Worm (Caenorhabditis elegans) whole organism, L1 larva: ENCODE measurements around the gene rbf-1.

Experiments used
- C16A3.4 ChIP-seq: fragments of 150-350 bp; optimal IDR thresholded peaks from 2 replicates; lab custom pipeline; 2014; ENCODE audit warnings: missing biosample characterization, missing genetic modification characterization
- C34B4.2 ChIP-seq: sonication (generic microtip); optimal IDR thresholded peaks from 2 replicates; lab custom pipeline; 2017; ENCODE audit warnings: mild to moderate bottlenecking, missing genetic modification characterization, missing compliant biosample characterization
- F16B12.6 ChIP-seq: fragments of 150-350 bp; optimal IDR thresholded peaks from 2 replicates; lab custom pipeline; 2014; ENCODE audit warnings: missing biosample characterization, missing genetic modification characterization
- Y116A8C.19 ChIP-seq: sonication (generic microtip); optimal IDR thresholded peaks from 2 replicates; lab custom pipeline; 2016; ENCODE audit warnings: missing compliant biosample characterization, missing genetic modification characterization, borderline replicate concordance
- aha-1 ChIP-seq: fragments of 150-350 bp; optimal IDR thresholded peaks from 2 replicates; lab custom pipeline; 2014; ENCODE audit warnings: missing biosample characterization, missing genetic modification characterization
- alr-1 ChIP-seq: fragments of 200-800 bp; sonication (Bioruptor generic); optimal IDR thresholded peaks from 2 replicates; lab custom pipeline; 2018; ENCODE audit warnings: borderline replicate concordance, mild to moderate bottlenecking, missing genetic modification characterization, missing compliant biosample characterization
- aly-2 ChIP-seq: fragments of 150-350 bp; optimal IDR thresholded peaks from 2 replicates; lab custom pipeline; 2014; ENCODE audit warnings: missing biosample characterization, missing genetic modification characterization
- ama-1 ChIP-seq: fragments of 150-350 bp; optimal IDR thresholded peaks from 2 replicates; lab custom pipeline; 2014
- blmp-1 ChIP-seq: fragments of 150-350 bp; optimal IDR thresholded peaks from 2 replicates; lab custom pipeline; 2014; ENCODE audit warnings: missing biosample characterization, missing genetic modification characterization
- ceh-63 ChIP-seq: fragments of 200-800 bp; sonication (Bioruptor generic); optimal IDR thresholded peaks from 2 replicates; lab custom pipeline; 2018; ENCODE audit warnings: mild to moderate bottlenecking, missing genetic modification characterization, missing compliant biosample characterization
- ceh-88 ChIP-seq: fragments of 200-800 bp; sonication (Bioruptor generic); IDR thresholded peaks from 2 replicates; pipeline ENCODE4 v1.3.6; 2022; ENCODE audit warnings: missing genetic modification characterization, missing compliant biosample characterization
- efl-1 ChIP-seq, 4 experiments: fragments of 150-350 bp; optimal IDR thresholded peaks in 3 of 4; peaks in 1 of 4; 1 replicate in 1 of 4; 2 replicates in 3 of 4; lab custom pipeline; 2014; ENCODE audit warnings: missing biosample characterization in 2 of 4, missing genetic modification characterization in 2 of 4, missing genetic modification reagents in 2 of 4
- egl-27 ChIP-seq, 2 experiments: fragments of 150-350 bp in 1 of 2; sonication (generic microtip); optimal IDR thresholded peaks; 3 replicates each; lab custom pipeline; 2017 to 2018; ENCODE audit warnings: missing biosample characterization in 2 of 2, missing genetic modification characterization in 2 of 2, missing genetic modification reagents in 2 of 2
- elt-2 ChIP-seq: sonication (generic microtip); optimal IDR thresholded peaks from 2 replicates; lab custom pipeline; 2016; ENCODE audit warnings: missing genetic modification characterization, mild to moderate bottlenecking, inconsistent platforms, missing compliant biosample characterization, missing genetic modification reagents
- elt-3 ChIP-seq, 6 experiments: fragments of 150-350 bp in 1 of 6; sonication (generic microtip); optimal IDR thresholded peaks; 2 replicates each; lab custom pipeline; 2017 to 2018; ENCODE audit warnings: missing biosample characterization in 6 of 6, missing genetic modification characterization in 6 of 6, inconsistent platforms in 1 of 6
- ets-5 ChIP-seq: fragments of 200-800 bp; sonication (Bioruptor generic); IDR thresholded peaks from 2 replicates; pipeline ENCODE4 v1.3.6; 2022; ENCODE audit warnings: missing genetic modification characterization, missing compliant biosample characterization
- fkh-10 ChIP-seq: sonication (generic microtip); optimal IDR thresholded peaks from 2 replicates; lab custom pipeline; 2017; ENCODE audit warnings: missing biosample characterization, missing genetic modification reagents, missing genetic modification characterization
- fkh-4 ChIP-seq: sonication (generic microtip); optimal IDR thresholded peaks from 2 replicates; lab custom pipeline; 2016; ENCODE audit warnings: missing compliant biosample characterization, missing genetic modification characterization, borderline replicate concordance
- fos-1 ChIP-seq: fragments of 150-350 bp; optimal IDR thresholded peaks from 2 replicates; lab custom pipeline; 2014; ENCODE audit warnings: missing biosample characterization, missing genetic modification characterization
- grh-1 ChIP-seq: fragments of 200-800 bp; sonication (Bioruptor generic); IDR thresholded peaks from 2 replicates; pipeline ENCODE4 v1.3.6; 2022; ENCODE audit warnings: missing genetic modification reagents, missing genetic modification characterization, missing compliant biosample characterization
- hlh-4 ChIP-seq: sonication (generic microtip); optimal IDR thresholded peaks from 2 replicates; lab custom pipeline; 2016; ENCODE audit warnings: mild to moderate bottlenecking, missing genetic modification characterization, missing compliant biosample characterization
- hpl-2 ChIP-seq: fragments of 150-350 bp; optimal IDR thresholded peaks from 2 replicates; lab custom pipeline; 2014; ENCODE audit warnings: missing biosample characterization, missing genetic modification reagents, missing genetic modification characterization
- isw-1 ChIP-seq: fragments of 200-800 bp; sonication (Bioruptor generic); IDR thresholded peaks from 2 replicates; pipeline ENCODE4 v1.3.6; 2022; ENCODE audit warnings: missing genetic modification characterization, missing compliant biosample characterization
- lin-15B ChIP-seq: fragments of 150-350 bp; sonication (generic microtip); optimal IDR thresholded peaks from 3 replicates; lab custom pipeline; 2014; ENCODE audit warnings: missing biosample characterization, missing genetic modification characterization
- lin-35 ChIP-seq, 2 experiments: fragments of 150-350 bp; optimal IDR thresholded peaks; 2 replicates each; lab custom pipeline; 2014; ENCODE audit warnings: missing biosample characterization in 2 of 2, missing genetic modification characterization in 2 of 2, missing genetic modification reagents in 2 of 2
- lsy-2 ChIP-seq, 2 experiments: fragments of 150-350 bp; optimal IDR thresholded peaks; 2 replicates each; lab custom pipeline; 2014; ENCODE audit warnings: missing biosample characterization in 2 of 2, missing genetic modification characterization in 2 of 2
- mdl-1 ChIP-seq, 2 experiments: fragments of 150-350 bp; optimal IDR thresholded peaks; 2 replicates each; lab custom pipeline; 2014 to 2017; ENCODE audit warnings: missing biosample characterization in 2 of 2, missing genetic modification characterization in 2 of 2, inconsistent platforms in 1 of 2
- mef-2 ChIP-seq: fragments of 150-350 bp; optimal IDR thresholded peaks from 2 replicates; lab custom pipeline; 2014; ENCODE audit warnings: missing biosample characterization, missing genetic modification characterization
- nhr-19 ChIP-seq: fragments of 200-800 bp; sonication (Bioruptor generic); conservative IDR thresholded peaks from 2 replicates; pipeline ENCODE4 v1.3.6; 2022; ENCODE audit warnings: missing genetic modification characterization, missing compliant biosample characterization
- nhr-237 ChIP-seq: fragments of 150-350 bp; optimal IDR thresholded peaks from 2 replicates; lab custom pipeline; 2014; ENCODE audit warnings: missing biosample characterization, missing genetic modification characterization
- nhr-71 ChIP-seq: sonication (generic microtip); optimal IDR thresholded peaks from 2 replicates; lab custom pipeline; 2016; ENCODE audit warnings: mild to moderate bottlenecking, missing genetic modification characterization, moderate library complexity, missing compliant biosample characterization
- nhr-85 ChIP-seq: sonication (generic microtip); peaks from one replicate; lab custom pipeline; 2016; ENCODE audit warnings: missing genetic modification characterization, inconsistent platforms, missing compliant biosample characterization
- nhr-90 ChIP-seq: sonication (generic microtip); optimal IDR thresholded peaks from 2 replicates; lab custom pipeline; 2016; ENCODE audit warnings: mild to moderate bottlenecking, missing genetic modification characterization, missing compliant biosample characterization; ENCODE audit not compliant: poor library complexity
- pqm-1 ChIP-seq: sonication (generic microtip); optimal IDR thresholded peaks from 3 replicates; lab custom pipeline; 2017; ENCODE audit warnings: missing biosample characterization, missing genetic modification characterization
- skn-1 ChIP-seq: fragments of 150-350 bp; optimal IDR thresholded peaks from 2 replicates; lab custom pipeline; 2014; ENCODE audit warnings: missing biosample characterization, missing genetic modification characterization
- sptf-1 ChIP-seq: fragments of 150-350 bp; optimal IDR thresholded peaks from 2 replicates; lab custom pipeline; 2014; ENCODE audit warnings: missing biosample characterization, missing genetic modification characterization
- sup-37 ChIP-seq: fragments of 200-800 bp; sonication (Bioruptor generic); optimal IDR thresholded peaks from 2 replicates; lab custom pipeline; 2018; ENCODE audit warnings: mild to moderate bottlenecking, missing genetic modification characterization, missing compliant biosample characterization
- swsn-7 ChIP-seq: sonication (generic microtip); optimal IDR thresholded peaks from 2 replicates; lab custom pipeline; 2016; ENCODE audit warnings: missing genetic modification characterization, missing compliant biosample characterization
- tbx-2 ChIP-seq: sonication (generic microtip); optimal IDR thresholded peaks from 2 replicates; lab custom pipeline; 2016; ENCODE audit warnings: missing genetic modification characterization, missing compliant biosample characterization
- tlp-1 ChIP-seq: fragments of 150-350 bp; optimal IDR thresholded peaks from 2 replicates; lab custom pipeline; 2014; ENCODE audit warnings: missing biosample characterization, missing genetic modification characterization
- unc-130 ChIP-seq: fragments of 150-350 bp; optimal IDR thresholded peaks from 2 replicates; lab custom pipeline; 2017; ENCODE audit warnings: missing biosample characterization, missing genetic modification characterization, inconsistent platforms
- unc-30 ChIP-seq: sonication (generic microtip); optimal IDR thresholded peaks from 2 replicates; lab custom pipeline; 2017; ENCODE audit warnings: missing biosample characterization, missing genetic modification characterization
- unc-98 ChIP-seq: fragments of 200-800 bp; sonication (Bioruptor generic); IDR thresholded peaks from 2 replicates; pipeline ENCODE4 v1.3.6; 2022; ENCODE audit warnings: missing genetic modification characterization, missing compliant biosample characterization
- xbp-1 ChIP-seq: sonication (generic microtip); optimal IDR thresholded peaks from 2 replicates; lab custom pipeline; 2016; ENCODE audit warnings: missing genetic modification characterization, missing compliant biosample characterization
- ztf-11 ChIP-seq, 2 experiments: sonication (generic microtip); optimal IDR thresholded peaks; 2 replicates each; lab custom pipeline; 2016 to 2017; ENCODE audit warnings: missing genetic modification characterization in 2 of 2, missing biosample characterization in 1 of 2, missing compliant biosample characterization in 1 of 2
- ztf-4 ChIP-seq: fragments of 150-350 bp; optimal IDR thresholded peaks from 2 replicates; lab custom pipeline; 2014; ENCODE audit warnings: missing biosample characterization, missing genetic modification characterization

rbf-1 gene

ce11 chrIII:6709983-6710382 is 34.4 kb downstream of the rbf-1 start, which contains the start of gene isw-1 (continued):
- TF ChIP-seq hpl-2 (no peak), nhr-237 (tag; lab: Kevin White, UChicago) (no peak), mdl-1 (tag; optimal IDR thresholded peaks at IDR 0.05; lab: Kevin White, UChicago) (peak in 1 of 2 experiments; percentile 11), xbp-1 (peak; percentile 53), elt-3 (tag; optimal IDR thresholded peaks at IDR 0.05; lab: Kevin White, UChicago) (peak in 1 of 6 experiments; percentile 24), hlh-4 (tag; lab: Kevin White, UChicago) (no peak), aha-1 (tag; lab: Kevin White, UChicago) (no peak), swsn-7 (peak; percentile 24), tbx-2 (tag; lab: Kevin White, UChicago) (no peak), fkh-10 (GFP tag; lab: Kevin White, UChicago) (no peak), mef-2 (tag; lab: Kevin White, UChicago) (no peak), ztf-4 (no peak), fos-1 (no peak), unc-130 (peak; percentile 2), skn-1 (tag; lab: Kevin White, UChicago) (peak; percentile 46), Y116A8C.19 (tag; lab: Kevin White, UChicago) (no peak), isw-1 (GFP tag; lab: Robert Waterston, UW) (no peak), ama-1 (lab: Kevin White, UChicago) (no peak), pqm-1 (tag; lab: Kevin White, UChicago) (no peak), unc-30 (no peak), blmp-1 (tag; lab: Kevin White, UChicago) (peak; percentile 59), ceh-88 (GFP tag; lab: Robert Waterston, UW) (no peak), ets-5 (GFP tag; lab: Robert Waterston, UW) (no peak), lsy-2 (tag; optimal IDR thresholded peaks at IDR 0.05; lab: Kevin White, UChicago) (peak in 1 of 2 experiments; percentile 82), alr-1 (tag; lab: Kevin White, UChicago) (no peak), elt-2 (tag; lab: Kevin White, UChicago) (no peak), nhr-19 (peak; percentile 39), lin-15B (tag; lab: Kevin White, UChicago) (peak; percentile 47), nhr-71 (tag; lab: Kevin White, UChicago) (no peak), egl-27 (tag; optimal IDR thresholded peaks at IDR 0.05; lab: Kevin White, UChicago) (no peak), ztf-11 (tag; optimal IDR thresholded peaks at IDR 0.05; lab: Kevin White, UChicago) (no peak), nhr-85 (peak; percentile 68), nhr-90 (tag; lab: Kevin White, UChicago) (peak; percentile 21), C34B4.2 (tag; lab: Kevin White, UChicago) (no peak), F16B12.6 (tag; lab: Kevin White, UChicago) (peak; percentile 84), sup-37 (GFP tag; lab: Kevin White, UChicago) (no peak), ceh-63 (GFP tag; lab: Kevin White, UChicago) (no peak), C16A3.4 (tag; lab: Kevin White, UChicago) (peak; percentile 49), tlp-1 (tag; lab: Kevin White, UChicago) (no peak), efl-1 (optimal IDR thresholded peaks at IDR 0.05; lab: Kevin White, UChicago) (peak; percentile 95 to 97), efl-1 (GFP tag; optimal IDR thresholded peaks at IDR 0.05 in 1 of 2; lab: Kevin White, UChicago) (peak; percentile 95 to 99), sptf-1 (tag; lab: Kevin White, UChicago) (no peak), grh-1 (no peak), aly-2 (tag; lab: Kevin White, UChicago) (no peak), unc-98 (no peak), fkh-4 (no peak), lin-35 (GFP tag; optimal IDR thresholded peaks at IDR 0.05; lab: Kevin White, UChicago) (peak; percentile 95 to 98)
